Worm (Caenorhabditis elegans) whole organism, mixed stage, embryonic: Measurements from ENCODE around the gene T25D1.2.

Experiments used
- drap-1 ChIP-seq: fragments of 200-800 bp; sonication (Bioruptor generic); optimal IDR thresholded peaks from 3 replicates; lab custom pipeline; 2018; ENCODE audit warnings: mild to moderate bottlenecking, missing genetic modification characterization, missing compliant biosample characterization
- flh-1 ChIP-seq: fragments of 200-800 bp; sonication (Bioruptor generic); optimal IDR thresholded peaks from 2 replicates; lab custom pipeline; 2018; ENCODE audit warnings: mild to moderate bottlenecking, missing genetic modification characterization, moderate library complexity, missing compliant biosample characterization
- lsy-2 ChIP-seq: fragments of 150-350 bp; optimal IDR thresholded peaks from 2 replicates; lab custom pipeline; 2014; ENCODE audit warnings: missing biosample characterization, missing genetic modification characterization
- nhr-237 ChIP-seq: fragments of 150-350 bp; optimal IDR thresholded peaks from 2 replicates; lab custom pipeline; 2014; ENCODE audit warnings: missing biosample characterization, missing genetic modification characterization
- nhr-28 ChIP-seq: fragments of 150-350 bp; optimal IDR thresholded peaks from 2 replicates; lab custom pipeline; 2014; ENCODE audit warnings: missing biosample characterization, missing genetic modification characterization
- pha-4 ChIP-seq: fragments of 150-350 bp; optimal IDR thresholded peaks from 2 replicates; lab custom pipeline; 2018; ENCODE audit warnings: missing biosample characterization, missing genetic modification reagents, missing genetic modification characterization
- sem-2 ChIP-seq: fragments of 200-800 bp; sonication (Bioruptor generic); optimal IDR thresholded peaks from 2 replicates; lab custom pipeline; 2018; ENCODE audit warnings: mild to moderate bottlenecking, missing genetic modification characterization, missing compliant biosample characterization
- snpc-4 ChIP-seq: fragments of 150-350 bp; optimal IDR thresholded peaks from 2 replicates; lab custom pipeline; 2014; ENCODE audit warnings: missing biosample characterization, missing genetic modification characterization
- sptf-1 ChIP-seq: sonication (generic microtip); optimal IDR thresholded peaks from 2 replicates; lab custom pipeline; 2017; ENCODE audit warnings: mild to moderate bottlenecking, missing genetic modification characterization, moderate library complexity, missing compliant biosample characterization
- unc-39 ChIP-seq: fragments of 150-350 bp; optimal IDR thresholded peaks from 2 replicates; lab custom pipeline; 2014; ENCODE audit warnings: missing biosample characterization, missing genetic modification characterization
- unc-62 ChIP-seq: fragments of 150-350 bp; optimal IDR thresholded peaks from 2 replicates; lab custom pipeline; 2014; ENCODE audit warnings: missing biosample characterization, missing genetic modification reagents, missing genetic modification characterization
- zip-8 ChIP-seq: fragments of 150-350 bp; optimal IDR thresholded peaks from 2 replicates; lab custom pipeline; 2014; ENCODE audit warnings: missing biosample characterization, missing genetic modification characterization
- ztf-11 ChIP-seq: fragments of 150-350 bp; optimal IDR thresholded peaks from 2 replicates; lab custom pipeline; 2014; ENCODE audit warnings: missing biosample characterization, missing genetic modification characterization

- TF ChIP-seq pha-4 (tag; lab: Kevin White, UChicago): no peak
- TF ChIP-seq unc-62: no peak
- no peak for TF ChIP-seq flh-1 (GFP tag; lab: Kevin White, UChicago)
- TF ChIP-seq unc-39 (tag; lab: Kevin White, UChicago): no peak
- no peak for TF ChIP-seq drap-1
- no peak for TF ChIP-seq nhr-28 (tag; lab: Kevin White, UChicago)
- TF ChIP-seq sem-2: no peak
- TF ChIP-seq zip-8 (tag; lab: Kevin White, UChicago): no peak
- TF ChIP-seq nhr-237 (tag; lab: Kevin White, UChicago): no peak
- TF ChIP-seq snpc-4 (tag; lab: Kevin White, UChicago): no peak
- TF ChIP-seq lsy-2 (tag; lab: Kevin White, UChicago): no peak
- no peak for TF ChIP-seq ztf-11 (tag; lab: Kevin White, UChicago)
- no peak for TF ChIP-seq sptf-1 (tag; lab: Kevin White, UChicago)
Measured at ce11 chrX:16484681-16485080, 30.7 kb upstream of the T25D1.2 start.
